Fruit fly (Drosophila melanogaster) whole organism, pupa: ENCODE data around the gene caz.

Experiments
- CG10348 ChIP-seq: fragments of 200-800 bp; sonication (Bioruptor generic); IDR thresholded peaks from 2 replicates; pipeline ENCODE4 v1.3.6; 2022; ENCODE audit warnings: missing biosample characterization, missing genetic modification characterization
- CG12605 ChIP-seq: fragments of 200-800 bp; sonication (Bioruptor generic); IDR thresholded peaks from 2 replicates; pipeline ENCODE4 v1.3.6; 2022; ENCODE audit warnings: missing biosample characterization, missing genetic modification characterization
- CG13204 ChIP-seq: fragments of 200-800 bp; sonication (Bioruptor generic); optimal IDR thresholded peaks from 2 replicates; lab custom pipeline; 2018; ENCODE audit warnings: missing biosample characterization, mild to moderate bottlenecking, missing genetic modification characterization, moderate library complexity
- CG14655 ChIP-seq: fragments of 200-800 bp; sonication (Bioruptor generic); optimal IDR thresholded peaks from 3 replicates; lab custom pipeline; 2017; ENCODE audit warnings: mild to moderate bottlenecking, missing biosample characterization, missing genetic modification reagents, missing genetic modification characterization
- CG15710 ChIP-seq: fragments of 200-800 bp; sonication (Bioruptor generic); optimal IDR thresholded peaks from 2 replicates; lab custom pipeline; 2018; ENCODE audit warnings: missing biosample characterization, mild to moderate bottlenecking, missing genetic modification characterization, moderate library complexity
- CG17806 ChIP-seq: fragments of 200-800 bp; sonication (Bioruptor generic); optimal IDR thresholded peaks from 2 replicates; lab custom pipeline; 2018; ENCODE audit warnings: missing biosample characterization, mild to moderate bottlenecking, missing genetic modification characterization, moderate library complexity
- CG32121 ChIP-seq: fragments of 200-800 bp; sonication (Bioruptor generic); IDR thresholded peaks from 2 replicates; pipeline ENCODE4 v1.3.6; 2022; ENCODE audit warnings: missing biosample characterization, missing genetic modification characterization
- CG34367 ChIP-seq: fragments of 200-800 bp; sonication (Bioruptor generic); optimal IDR thresholded peaks from 2 replicates; lab custom pipeline; 2018; ENCODE audit warnings: missing biosample characterization, mild to moderate bottlenecking, missing genetic modification characterization
- CG4496 ChIP-seq: fragments of 200-800 bp; sonication (Bioruptor generic); IDR thresholded peaks from 3 replicates; pipeline ENCODE4 v1.3.6; 2022; ENCODE audit warnings: missing biosample characterization, missing genetic modification characterization
- CG8159 ChIP-seq: fragments of 200-800 bp; sonication (Bioruptor generic); optimal IDR thresholded peaks from 3 replicates; lab custom pipeline; 2018; ENCODE audit warnings: missing biosample characterization, mild to moderate bottlenecking, missing genetic modification characterization, moderate library complexity
- CG8301 ChIP-seq: fragments of 200-800 bp; sonication (Bioruptor generic); optimal IDR thresholded peaks from 2 replicates; lab custom pipeline; 2018; ENCODE audit warnings: missing biosample characterization, mild to moderate bottlenecking, missing genetic modification characterization
- CG9948 ChIP-seq: fragments of 200-800 bp; sonication (Bioruptor generic); optimal IDR thresholded peaks from 2 replicates; lab custom pipeline; 2018; ENCODE audit warnings: missing biosample characterization, mild to moderate bottlenecking, missing genetic modification characterization, moderate library complexity
- D1 ChIP-seq: fragments of 200-800 bp; sonication (Bioruptor generic); optimal IDR thresholded peaks from 2 replicates; lab custom pipeline; 2018; ENCODE audit warnings: missing biosample characterization, mild to moderate bottlenecking, missing genetic modification characterization, moderate library complexity
- EcR ChIP-seq: fragments of 200-800 bp; sonication (Bioruptor generic); optimal IDR thresholded peaks from 3 replicates; lab custom pipeline; 2019; ENCODE audit warnings: missing biosample characterization, missing genetic modification characterization, mild to moderate bottlenecking, moderate library complexity, missing genetic modification reagents
- Ets98B ChIP-seq: fragments of 200-800 bp; sonication (Bioruptor generic); IDR thresholded peaks from 2 replicates; pipeline ENCODE4 v1.3.6; 2022; ENCODE audit warnings: missing biosample characterization, missing genetic modification characterization
- Pif1A ChIP-seq: fragments of 200-800 bp; sonication (Bioruptor generic); optimal IDR thresholded peaks from 3 replicates; lab custom pipeline; 2016; ENCODE audit warnings: missing biosample characterization, missing genetic modification characterization
- Pif1B ChIP-seq: fragments of 200-800 bp; sonication (Bioruptor generic); optimal IDR thresholded peaks from 3 replicates; lab custom pipeline; 2016; ENCODE audit warnings: missing biosample characterization, missing genetic modification characterization
- Snoo ChIP-seq: fragments of 200-800 bp; sonication (Bioruptor generic); optimal IDR thresholded peaks from 3 replicates; lab custom pipeline; 2017; ENCODE audit warnings: missing biosample characterization, mild to moderate bottlenecking, missing genetic modification characterization, inconsistent platforms
- fd96Ca ChIP-seq: fragments of 200-800 bp; sonication (Bioruptor generic); IDR thresholded peaks from 3 replicates; pipeline ENCODE4 v1.3.6; 2022; ENCODE audit warnings: missing biosample characterization, missing genetic modification characterization
- gl ChIP-seq: fragments of 200-800 bp; sonication (Bioruptor generic); optimal IDR thresholded peaks from 2 replicates; lab custom pipeline; 2018; ENCODE audit warnings: missing biosample characterization, mild to moderate bottlenecking, missing genetic modification characterization
- rn ChIP-seq: fragments of 200-800 bp; sonication (Bioruptor generic); IDR thresholded peaks from 2 replicates; pipeline ENCODE4 v1.3.6; 2022; ENCODE audit warnings: missing biosample characterization, missing genetic modification characterization

The caz gene

DNA sequence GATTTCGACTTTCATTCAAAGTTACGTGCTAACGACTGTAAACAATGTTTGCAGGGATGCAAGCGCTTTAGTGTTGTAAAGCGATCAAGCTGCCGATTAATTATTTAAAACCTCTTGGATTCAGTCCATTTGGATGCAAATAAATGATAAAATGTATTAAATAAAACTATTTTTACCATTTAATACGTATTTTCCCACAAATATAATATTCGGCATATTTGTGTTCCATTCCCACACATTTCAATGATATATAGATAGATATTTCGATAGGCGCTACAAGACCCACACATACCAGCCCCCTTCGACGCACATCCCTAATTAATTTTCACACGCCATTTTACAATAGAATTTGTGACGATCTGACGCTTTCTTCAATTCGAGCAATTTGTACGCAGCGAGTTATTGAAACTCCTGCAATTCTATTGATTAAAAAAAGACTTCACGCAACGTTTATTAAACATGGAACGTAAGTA is at the start of gene caz, which contains the start of gene CG32576:
Gene caz, plus strand, starts transcription at position 319 of the 473 bp plus-strand sequence.
Gene CG32576, minus strand, starts transcription at position 42 of the 473 bp plus-strand sequence.
- TF ChIP-seq CG15710 (tag; lab: Kevin White, UChicago) (peak; percentile 10), CG13204 (GFP tag; lab: Kevin White, UChicago) (no peak)

DNA sequence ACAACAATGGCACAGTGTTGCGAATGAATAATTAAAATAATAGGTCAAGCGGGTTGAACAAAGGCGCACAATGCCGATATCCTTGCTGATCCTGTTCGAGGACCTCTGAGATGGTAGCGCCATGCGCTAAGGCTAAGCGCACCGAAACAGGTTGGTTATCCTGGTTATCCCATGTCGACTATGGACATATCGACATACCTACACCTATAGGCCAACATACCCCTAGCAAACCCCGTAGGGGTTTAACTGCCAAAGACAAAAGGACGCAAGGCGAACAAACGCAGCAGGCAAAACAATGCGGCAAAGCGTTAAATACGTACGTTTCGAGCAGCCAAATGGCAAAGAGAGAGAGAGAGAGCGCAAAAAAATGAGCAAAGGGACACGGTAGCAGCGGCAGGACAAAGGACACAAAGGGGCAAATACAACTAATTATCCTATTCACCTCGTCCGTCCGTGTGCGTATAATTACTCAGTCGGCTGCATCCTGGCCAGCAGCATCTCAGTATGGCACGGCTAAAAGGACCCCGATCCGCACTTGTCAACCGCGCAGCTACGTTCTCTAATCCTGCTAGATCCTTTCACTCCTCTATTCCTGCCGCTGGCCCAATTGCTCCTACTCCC is 46.7 kb upstream of the caz start:
- TF ChIP-seq CG8301 (no peak), D1 (no peak), Ets98B (GFP tag; lab: Robert Waterston, UW) (no peak), Pif1B (GFP tag; lab: Kevin White, UChicago) (no peak), CG12605 (GFP tag; lab: Robert Waterston, UW) (no peak), CG13204 (GFP tag; lab: Kevin White, UChicago) (no peak), CG4496 (no peak), gl (no peak), CG9948 (tag; lab: Kevin White, UChicago) (no peak), CG15710 (tag; lab: Kevin White, UChicago) (no peak), Snoo (tag; lab: Kevin White, UChicago) (no peak), EcR (GFP tag; lab: Kevin White, UChicago) (no peak), fd96Ca (no peak), CG17806 (no peak), CG32121 (no peak), CG10348 (GFP tag; lab: Robert Waterston, UW) (no peak), CG14655 (GFP tag; lab: Kevin White, UChicago) (no peak)

DNA sequence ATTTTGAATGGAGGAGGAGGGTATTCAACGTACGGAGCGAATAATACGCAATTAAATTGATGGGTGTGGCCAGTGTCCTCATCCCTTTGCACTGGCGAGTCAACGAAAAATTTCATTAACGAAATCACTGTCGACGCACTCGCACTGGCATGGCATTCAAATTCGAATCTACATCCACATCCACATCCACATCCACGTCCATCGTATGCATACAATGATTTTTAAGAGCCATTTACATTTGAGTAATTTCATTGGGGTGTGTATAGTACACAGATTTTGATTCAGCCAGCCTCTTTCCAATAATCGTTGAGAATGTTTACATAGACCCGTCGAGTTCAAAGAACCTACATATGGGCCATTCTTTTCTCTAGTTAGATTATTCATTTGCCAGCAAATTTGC is 44.6 kb upstream of the caz start:
- TF ChIP-seq Pif1B (GFP tag; lab: Kevin White, UChicago) = no peak
- no peak for TF ChIP-seq CG14655 (GFP tag; lab: Kevin White, UChicago)
- no peak for TF ChIP-seq CG4496
- no peak for TF ChIP-seq CG8159 (tag; lab: Kevin White, UChicago)
- no peak for TF ChIP-seq CG15710 (tag; lab: Kevin White, UChicago)
- no peak for TF ChIP-seq fd96Ca
- TF ChIP-seq CG32121 = no peak

- TF ChIP-seq CG34367 (no peak), CG17806 (no peak), Ets98B (GFP tag; lab: Robert Waterston, UW) (no peak), Pif1A (no peak), Snoo (tag; lab: Kevin White, UChicago) (no peak), CG4496 (no peak), CG13204 (GFP tag; lab: Kevin White, UChicago) (no peak), D1 (peak; percentile 34), rn (no peak)
Measured at dm6 chrX:16244731-16245130, 43.9 kb upstream of the caz start.

- TF ChIP-seq CG14655 (GFP tag; lab: Kevin White, UChicago) (peak; percentile 59), CG10348 (GFP tag; lab: Robert Waterston, UW) (no peak), CG12605 (GFP tag; lab: Robert Waterston, UW) (peak; percentile 38; the same call in 1 of the 2 replicates), D1 (no peak), CG34367 (peak; percentile 69), Pif1B (GFP tag; lab: Kevin White, UChicago) (peak; percentile 51), EcR (GFP tag; lab: Kevin White, UChicago) (no peak), CG8159 (tag; lab: Kevin White, UChicago) (peak; percentile 71), CG15710 (tag; lab: Kevin White, UChicago) (peak; percentile 68), CG17806 (peak; percentile 69), gl (no peak), CG9948 (tag; lab: Kevin White, UChicago) (peak; percentile 68), CG4496 (peak; percentile 52; the same call in 1 of the 3 replicates), fd96Ca (peak; percentile 60; the same call in 2 of the 3 replicates), Ets98B (GFP tag; lab: Robert Waterston, UW) (0 out of 2 replicates have a peak, but pooled peaks have one; percentile 46), rn (no peak), Pif1A (peak; percentile 63), Snoo (tag; lab: Kevin White, UChicago) (peak; percentile 49), CG32121 (peak; percentile 33; the same call in 1 of the 2 replicates), CG13204 (GFP tag; lab: Kevin White, UChicago) (no peak), CG8301 (peak; percentile 54)
Measured at dm6 chrX:16263415-16263814, 25.2 kb upstream of the caz start.

- TF ChIP-seq CG10348 (GFP tag; lab: Robert Waterston, UW) (no peak), CG12605 (GFP tag; lab: Robert Waterston, UW) (no peak), CG4496 (no peak), CG9948 (tag; lab: Kevin White, UChicago) (no peak)
Measured at dm6 chrX:16266437-16266836, 22.2 kb upstream of the caz start, which contains the start of gene CG12507. TSS of gene CG12507 (minus strand) at chrX:16266537.

DNA sequence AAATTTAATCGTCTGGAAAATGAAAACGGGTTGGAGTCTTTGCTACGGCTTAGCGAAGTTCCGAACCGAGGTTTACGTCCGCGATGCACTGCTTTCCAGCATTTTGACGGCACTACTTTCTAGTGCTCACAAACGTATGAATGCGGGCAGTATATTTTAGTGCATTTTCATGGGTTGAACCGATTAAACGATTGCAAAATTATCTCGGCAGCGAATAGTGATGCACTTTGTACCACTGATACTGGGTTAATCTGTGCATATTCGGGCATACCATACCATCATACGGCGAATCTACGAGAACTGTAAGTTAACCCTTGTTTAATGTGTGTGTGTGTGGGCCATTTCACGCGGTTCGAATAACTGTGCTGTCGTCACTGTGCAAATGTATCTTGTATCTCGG is 17.8 kb upstream of the caz start, which contains the start of gene Mfe2:
Gene Mfe2, plus strand, starts transcription at position 157 of the 400 bp plus-strand sequence.
- TF ChIP-seq gl (peak; percentile 83), CG12605 (GFP tag; lab: Robert Waterston, UW) (peak; percentile 39; the same call in 1 of the 2 replicates), CG15710 (tag; lab: Kevin White, UChicago) (peak; percentile 22), Ets98B (GFP tag; lab: Robert Waterston, UW) (peak; percentile 65; the same call in 1 of the 2 replicates), CG10348 (GFP tag; lab: Robert Waterston, UW) (no peak), Pif1A (peak; percentile 15), fd96Ca (no peak), CG4496 (peak; percentile 60; the same call in 1 of the 3 replicates), Pif1B (GFP tag; lab: Kevin White, UChicago) (no peak), CG8301 (peak; percentile 35), CG17806 (peak; percentile 14), CG9948 (tag; lab: Kevin White, UChicago) (no peak), Snoo (tag; lab: Kevin White, UChicago) (no peak), CG34367 (peak; percentile 31), EcR (GFP tag; lab: Kevin White, UChicago) (peak; percentile 65), CG14655 (GFP tag; lab: Kevin White, UChicago) (peak; percentile 55), CG13204 (GFP tag; lab: Kevin White, UChicago) (peak; percentile 37), CG8159 (tag; lab: Kevin White, UChicago) (peak; percentile 28), rn (0 out of 2 replicates have a peak, but pooled peaks have one; percentile 12), CG32121 (peak; percentile 52), D1 (no peak)
